Fruit fly (Drosophila melanogaster) whole organism, wandering third instar larva: Measurements from ENCODE around the gene Tango9.
A peak's percentile ranks its signal among the peaks of the same experiment; 100 is the strongest.

Source experiments
- Abd-B ChIP-seq: fragments of >200 bp; optimal IDR thresholded peaks from 2 replicates; lab custom pipeline; 2017; ENCODE audit warnings: missing biosample characterization, missing genetic modification characterization
- CG32264 ChIP-seq: fragments of 200-800 bp; sonication (Bioruptor generic); optimal IDR thresholded peaks from 2 replicates; lab custom pipeline; 2016; ENCODE audit warnings: missing biosample characterization, missing genetic modification characterization
- CG9705 ChIP-seq: fragments of 200-800 bp; sonication (Bioruptor generic); optimal IDR thresholded peaks from 2 replicates; lab custom pipeline; 2018; ENCODE audit warnings: missing biosample characterization, mild to moderate bottlenecking, missing genetic modification characterization
- CrebA ChIP-seq: fragments of 200-800 bp; sonication (Bioruptor generic); optimal IDR thresholded peaks from 2 replicates; lab custom pipeline; 2016; ENCODE audit warnings: missing biosample characterization, mild to moderate bottlenecking, missing genetic modification characterization, borderline replicate concordance
- Dfd ChIP-seq: fragments of >200 bp; optimal IDR thresholded peaks from 2 replicates; lab custom pipeline; 2017; ENCODE audit warnings: missing biosample characterization, missing genetic modification characterization
- Dif ChIP-seq: fragments of 200-275, 200-300 bp; sonication (Bioruptor generic); optimal IDR thresholded peaks from 2 replicates; lab custom pipeline; 2018; ENCODE audit warnings: missing biosample characterization, missing genetic modification characterization; ENCODE audit not compliant: partially characterized antibody
- GATAd ChIP-seq: sonication (Bioruptor generic); optimal IDR thresholded peaks from 2 replicates; lab custom pipeline; 2016; ENCODE audit warnings: missing biosample characterization, missing genetic modification characterization
- HLH106 ChIP-seq: fragments of 200-800 bp; optimal IDR thresholded peaks from 3 replicates; lab custom pipeline; 2019; ENCODE audit warnings: missing biosample characterization, mild to moderate bottlenecking, missing genetic modification characterization, moderate library complexity
- Hr83 ChIP-seq: fragments of 200-300 bp; sonication (Bioruptor generic); optimal IDR thresholded peaks from 2 replicates; lab custom pipeline; 2016; ENCODE audit warnings: missing biosample characterization, mild to moderate bottlenecking, missing genetic modification characterization, moderate library complexity; ENCODE audit not compliant: poor library complexity, severe bottlenecking
- Jra ChIP-seq: sonication (Bioruptor generic); optimal IDR thresholded peaks from 2 replicates; lab custom pipeline; 2016; ENCODE audit warnings: missing biosample characterization, missing genetic modification characterization
- Mio ChIP-seq: sonication (Bioruptor generic); optimal IDR thresholded peaks from 2 replicates; lab custom pipeline; 2016; ENCODE audit warnings: missing biosample characterization, missing genetic modification characterization
- Myc ChIP-seq: fragments of >200 bp; optimal IDR thresholded peaks from 2 replicates; lab custom pipeline; 2017
- OdsH ChIP-seq: fragments of 200-800 bp; sonication (Bioruptor generic); optimal IDR thresholded peaks from 2 replicates; lab custom pipeline; 2016; ENCODE audit warnings: missing biosample characterization, mild to moderate bottlenecking, missing genetic modification characterization
- Rel ChIP-seq, 2 experiments: fragments of 200-800 bp; sonication (Bioruptor generic) in 1 of 2; optimal IDR thresholded peaks; 2 replicates in 1 of 2; 3 replicates in 1 of 2; lab custom pipeline; 2016 to 2019; ENCODE audit warnings: mild to moderate bottlenecking in 2 of 2, missing biosample characterization in 2 of 2, missing genetic modification characterization in 2 of 2, moderate library complexity in 1 of 2
- Vsx2 ChIP-seq: fragments of 200-300, 225-300 bp; sonication (Bioruptor generic); optimal IDR thresholded peaks from 2 replicates; lab custom pipeline; 2018; ENCODE audit warnings: missing biosample characterization, missing genetic modification characterization; ENCODE audit not compliant: partially characterized antibody
- br ChIP-seq: fragments of 200-800 bp; sonication (Bioruptor generic); optimal IDR thresholded peaks from 2 replicates; lab custom pipeline; 2016; ENCODE audit warnings: missing biosample characterization, missing genetic modification characterization
- dl ChIP-seq, 2 experiments: fragments of 175-275, 200-275 bp in 1 of 2; fragments of 200-275 bp in 1 of 2; sonication (Bioruptor generic); optimal IDR thresholded peaks; lab custom pipeline; 2018; ENCODE audit warnings: mild to moderate bottlenecking in 2 of 2, missing biosample characterization in 2 of 2, missing genetic modification characterization in 2 of 2, moderate library complexity in 2 of 2; ENCODE audit not compliant: partially characterized antibody in 2 of 2, insufficient read depth in 1 of 2
- dmrt93B ChIP-seq: fragments of 200-800 bp; sonication (Bioruptor generic); optimal IDR thresholded peaks from 2 replicates; lab custom pipeline; 2018; ENCODE audit warnings: missing biosample characterization, mild to moderate bottlenecking, missing genetic modification characterization
- dsf ChIP-seq: sonication (Bioruptor generic); optimal IDR thresholded peaks from 2 replicates; lab custom pipeline; 2016; ENCODE audit warnings: missing biosample characterization, missing genetic modification characterization, borderline replicate concordance
- ey ChIP-seq: fragments of 200-800 bp; sonication (Bioruptor generic); optimal IDR thresholded peaks from 2 replicates; lab custom pipeline; 2016; ENCODE audit warnings: missing biosample characterization, missing genetic modification characterization
- foxo ChIP-seq, 2 experiments: fragments of 200-800 bp; sonication (Bioruptor generic); optimal IDR thresholded peaks; 2 replicates in 1 of 2; 3 replicates in 1 of 2; lab custom pipeline; 2016 to 2017; ENCODE audit warnings: missing biosample characterization in 2 of 2, missing genetic modification characterization in 2 of 2
- fru ChIP-seq: fragments of 200-800 bp; sonication (Bioruptor generic); optimal IDR thresholded peaks from 3 replicates; lab custom pipeline; 2016; ENCODE audit warnings: missing biosample characterization, mild to moderate bottlenecking, missing genetic modification characterization
- h ChIP-seq: fragments of 200-800 bp; sonication (Bioruptor generic); optimal IDR thresholded peaks from 3 replicates; lab custom pipeline; 2016; ENCODE audit warnings: missing biosample characterization, mild to moderate bottlenecking, missing genetic modification characterization
- lola ChIP-seq: fragments of >200 bp; optimal IDR thresholded peaks from 2 replicates; lab custom pipeline; 2017; ENCODE audit warnings: missing biosample characterization, missing genetic modification characterization
- pan ChIP-seq: fragments of >200 bp; optimal IDR thresholded peaks from 2 replicates; lab custom pipeline; 2017
- psq ChIP-seq: fragments of 200-800 bp; sonication (Bioruptor generic); optimal IDR thresholded peaks from 3 replicates; lab custom pipeline; 2017; ENCODE audit warnings: missing biosample characterization, mild to moderate bottlenecking, missing genetic modification characterization, moderate library complexity
- rgr ChIP-seq: fragments of 200-800 bp; sonication (Bioruptor generic); optimal IDR thresholded peaks from 3 replicates; lab custom pipeline; 2016; ENCODE audit warnings: missing biosample characterization, mild to moderate bottlenecking, missing genetic modification characterization
- sage ChIP-seq: fragments of 200-800 bp; sonication (Bioruptor generic); optimal IDR thresholded peaks from 2 replicates; lab custom pipeline; 2016; ENCODE audit warnings: missing biosample characterization, mild to moderate bottlenecking, missing genetic modification characterization
- tai ChIP-seq: sonication (Bioruptor generic); optimal IDR thresholded peaks from 2 replicates; lab custom pipeline; 2016; ENCODE audit warnings: missing biosample characterization, missing genetic modification characterization
- usp ChIP-seq: fragments of >200 bp; optimal IDR thresholded peaks from 2 replicates; lab custom pipeline; 2017; ENCODE audit warnings: missing biosample characterization, missing genetic modification characterization
- woc ChIP-seq: sonication (Bioruptor generic); optimal IDR thresholded peaks from 2 replicates; lab custom pipeline; 2016; ENCODE audit warnings: missing biosample characterization, mild to moderate bottlenecking, missing genetic modification characterization

Tango9 gene

DNA sequence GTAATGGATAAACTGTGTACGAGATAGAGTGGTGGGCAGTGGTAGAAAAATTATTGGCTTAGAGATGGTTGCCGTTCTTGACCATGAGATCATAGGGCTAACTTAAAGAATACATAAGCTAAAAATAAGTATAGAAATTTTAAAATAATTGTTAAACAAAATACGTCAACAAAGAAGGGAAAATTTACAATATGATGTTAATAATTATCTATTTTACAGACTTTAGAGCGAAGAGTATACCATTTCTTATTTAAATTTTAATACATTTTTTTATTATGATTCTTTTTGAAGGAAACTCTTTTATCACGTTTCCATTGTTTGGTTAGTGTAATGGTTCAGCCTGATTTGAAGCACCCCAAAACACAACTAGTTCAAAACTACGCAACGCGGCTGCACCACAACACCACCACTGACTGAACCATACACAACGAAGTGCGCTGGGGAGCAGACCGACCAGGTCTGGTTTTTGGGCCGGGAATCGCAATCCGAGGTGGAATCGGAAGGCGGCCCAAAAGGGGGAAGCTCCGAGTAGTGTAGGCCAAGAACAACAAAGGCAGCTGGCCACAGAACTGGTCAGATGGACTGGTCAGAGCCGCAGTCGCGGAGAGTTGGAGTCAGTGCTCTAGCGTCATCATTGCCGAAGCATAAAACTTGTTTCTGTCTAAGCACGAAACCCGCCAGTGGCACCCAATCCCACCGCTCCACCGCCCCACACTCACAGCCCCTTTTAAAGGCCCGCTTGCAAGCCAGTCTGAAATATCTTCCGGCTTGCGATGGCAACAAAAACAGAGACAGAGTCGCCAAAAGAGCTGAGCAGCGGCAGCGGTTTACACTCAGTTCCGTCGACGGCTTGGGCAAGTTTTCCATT, 29.0 kb downstream of the Tango9 start:
- no peak for TF ChIP-seq Myc (lab: Kevin White, UChicago)
- no peak for TF ChIP-seq Hr83 (GFP tag; lab: Kevin White, UChicago)
- TF ChIP-seq fru: no peak
- no peak for TF ChIP-seq Vsx2
- TF ChIP-seq Jra (GFP tag; lab: Kevin White, UChicago): no peak
- TF ChIP-seq OdsH: no peak
- no peak for TF ChIP-seq ey (GFP tag; lab: Kevin White, UChicago)
- no peak for TF ChIP-seq HLH106 (tag; lab: Kevin White, UChicago)
- no peak for TF ChIP-seq lola (GFP tag; lab: Kevin White, UChicago)
- no peak for TF ChIP-seq CrebA (GFP tag; lab: Kevin White, UChicago)
- TF ChIP-seq psq: no peak
- TF ChIP-seq CG32264 (GFP tag; lab: Kevin White, UChicago): no peak
- TF ChIP-seq Abd-B: no peak
- no peak for TF ChIP-seq CG9705 (GFP tag; lab: Kevin White, UChicago)
- TF ChIP-seq Dif (GFP tag; lab: Kevin White, UChicago): no peak
- TF ChIP-seq pan: no peak
- no peak for TF ChIP-seq usp (GFP tag; lab: Kevin White, UChicago)
- no peak for TF ChIP-seq tai (GFP tag; lab: Kevin White, UChicago)
- no peak for TF ChIP-seq GATAd (GFP tag; lab: Kevin White, UChicago)
- no peak for TF ChIP-seq Dfd (GFP tag; lab: Kevin White, UChicago)

- TF ChIP-seq foxo (GFP tag; optimal IDR thresholded peaks at IDR 0.05; lab: Kevin White, UChicago) (no peak), Vsx2 (peak; percentile 62)
Observed at dm6 chr3R:11941116-11941515, 33.6 kb downstream of the Tango9 start.

dm6 chr3R:11937427-11938114, 37.1 kb downstream of the Tango9 start:
- TF ChIP-seq dsf (GFP tag; lab: Kevin White, UChicago) (no peak), rgr (GFP tag; lab: Kevin White, UChicago) (peak; percentile 21), CG32264 (GFP tag; lab: Kevin White, UChicago) (no peak), Dif (GFP tag; lab: Kevin White, UChicago) (peak; percentile 48), Vsx2 (peak; percentile 30), tai (GFP tag; lab: Kevin White, UChicago) (no peak), Hr83 (GFP tag; lab: Kevin White, UChicago) (peak; percentile 26), dl (GFP tag; optimal IDR thresholded peaks at IDR 0.05; lab: Kevin White, UChicago; ENCODE audit: insufficient read depth in 1 of 2, partially characterized antibody in 2 of 2) (peak; percentile 2 to 26), Jra (GFP tag; lab: Kevin White, UChicago) (peak; percentile 9), woc (GFP tag; lab: Kevin White, UChicago) (peak; percentile 56), Dfd (GFP tag; lab: Kevin White, UChicago) (no peak), lola (GFP tag; lab: Kevin White, UChicago) (no peak), fru (peak; percentile 52), CG9705 (GFP tag; lab: Kevin White, UChicago) (no peak), psq (peak; percentile 51), CrebA (GFP tag; lab: Kevin White, UChicago) (peak; percentile 67), Myc (lab: Kevin White, UChicago) (no peak), Rel (GFP tag; optimal IDR thresholded peaks at IDR 0.05; lab: Kevin White, UChicago) (peak; percentile 8), Rel (tag; optimal IDR thresholded peaks at IDR 0.05; lab: Kevin White, UChicago) (no peak), sage (GFP tag; lab: Kevin White, UChicago) (peak; percentile 32), foxo (GFP tag; optimal IDR thresholded peaks at IDR 0.05; lab: Kevin White, UChicago) (peak in 1 of 2 experiments; percentile 55), OdsH (peak; percentile 31), h (GFP tag; lab: Kevin White, UChicago) (peak; percentile 43), br (peak; percentile 20), ey (GFP tag; lab: Kevin White, UChicago) (peak; percentile 44)

- TF ChIP-seq dmrt93B (GFP tag; lab: Kevin White, UChicago) (no peak), Myc (lab: Kevin White, UChicago) (no peak), Hr83 (GFP tag; lab: Kevin White, UChicago) (no peak), Mio (GFP tag; lab: Kevin White, UChicago) (no peak), lola (GFP tag; lab: Kevin White, UChicago) (no peak), foxo (GFP tag; optimal IDR thresholded peaks at IDR 0.05; lab: Kevin White, UChicago) (no peak), fru (no peak), sage (GFP tag; lab: Kevin White, UChicago) (no peak), ey (GFP tag; lab: Kevin White, UChicago) (no peak), GATAd (GFP tag; lab: Kevin White, UChicago) (no peak), OdsH (no peak), Dfd (GFP tag; lab: Kevin White, UChicago) (no peak), rgr (GFP tag; lab: Kevin White, UChicago) (no peak), Dif (GFP tag; lab: Kevin White, UChicago) (no peak), dsf (GFP tag; lab: Kevin White, UChicago) (no peak), dl (GFP tag; optimal IDR thresholded peaks at IDR 0.05; lab: Kevin White, UChicago; ENCODE audit: insufficient read depth in 1 of 2, partially characterized antibody in 2 of 2) (no peak), tai (GFP tag; lab: Kevin White, UChicago) (no peak), br (no peak)
Observed at dm6 chr3R:11933903-11934302, 40.8 kb downstream of the Tango9 start.
